Worm (Caenorhabditis elegans): ENCODE measurements around the gene Y51A2B.5.

The Y51A2B.5 gene

DNA sequence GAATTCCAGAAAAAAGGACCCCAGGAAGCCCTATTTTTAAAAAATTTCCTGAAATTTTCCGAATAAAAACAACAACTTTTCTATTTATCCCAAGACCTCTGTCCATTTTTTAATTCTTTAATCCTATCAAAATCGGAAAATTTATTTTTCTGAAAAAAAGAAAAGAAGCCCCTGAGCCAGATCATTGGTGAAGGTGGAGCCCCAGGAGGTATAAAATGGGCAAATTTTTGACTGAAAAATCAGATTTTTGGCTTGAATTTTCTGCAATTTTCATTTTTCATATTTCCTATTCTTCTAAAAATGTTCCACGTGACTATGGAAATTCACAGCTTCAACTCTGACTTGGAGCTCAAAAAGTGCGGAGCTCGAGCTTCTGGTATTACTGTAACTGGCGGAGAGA is 10.3 kb upstream of the Y51A2B.5 start, which contains the start of gene Y51A2B.8:
TSS of gene Y51A2B.8 (plus strand) at position 301 of the 400 bp plus-strand sequence.
- no peak for TF ChIP-seq ceh-28 (tag; optimal IDR thresholded peaks at IDR 0.05)
- TF ChIP-seq unc-62 (GFP tag; optimal IDR thresholded peaks at IDR 0.05) = no peak
- TF ChIP-seq nhr-23 (tag; optimal IDR thresholded peaks at IDR 0.05) = no peak
- TF ChIP-seq ceh-16 (tag; optimal IDR thresholded peaks at IDR 0.05) = no peak
- TF ChIP-seq skn-1 (tag; optimal IDR thresholded peaks at IDR 0.05) = no peak
- no peak for TF ChIP-seq nhr-76 (tag; optimal IDR thresholded peaks at IDR 0.05)
- TF ChIP-seq zag-1 (tag; optimal IDR thresholded peaks at IDR 0.05) = no peak
- no peak for TF ChIP-seq elt-1 (tag; optimal IDR thresholded peaks at IDR 0.05)
- no peak for TF ChIP-seq fkh-10 (GFP tag; optimal IDR thresholded peaks at IDR 0.05)
- TF ChIP-seq aly-2 (tag; optimal IDR thresholded peaks at IDR 0.05) = no peak
- no peak for TF ChIP-seq elt-2 (tag; optimal IDR thresholded peaks at IDR 0.05)
- no peak for TF ChIP-seq ztf-11 (tag; optimal IDR thresholded peaks at IDR 0.05)
- TF ChIP-seq nhr-67 (tag; optimal IDR thresholded peaks at IDR 0.05) = no peak
- TF ChIP-seq pha-4 (tag; optimal IDR thresholded peaks at IDR 0.05) = no peak
- no peak for TF ChIP-seq nfya-1 (tag; optimal IDR thresholded peaks at IDR 0.05; ENCODE audit: insufficient read depth)
- TF ChIP-seq nhr-77 (tag; optimal IDR thresholded peaks at IDR 0.05) = no peak
- TF ChIP-seq snpc-4 (tag; optimal IDR thresholded peaks at IDR 0.05) = no peak
- TF ChIP-seq egl-5 (tag; optimal IDR thresholded peaks at IDR 0.05) = no peak
- TF ChIP-seq nhr-28 (tag; optimal IDR thresholded peaks at IDR 0.05) = no peak

DNA sequence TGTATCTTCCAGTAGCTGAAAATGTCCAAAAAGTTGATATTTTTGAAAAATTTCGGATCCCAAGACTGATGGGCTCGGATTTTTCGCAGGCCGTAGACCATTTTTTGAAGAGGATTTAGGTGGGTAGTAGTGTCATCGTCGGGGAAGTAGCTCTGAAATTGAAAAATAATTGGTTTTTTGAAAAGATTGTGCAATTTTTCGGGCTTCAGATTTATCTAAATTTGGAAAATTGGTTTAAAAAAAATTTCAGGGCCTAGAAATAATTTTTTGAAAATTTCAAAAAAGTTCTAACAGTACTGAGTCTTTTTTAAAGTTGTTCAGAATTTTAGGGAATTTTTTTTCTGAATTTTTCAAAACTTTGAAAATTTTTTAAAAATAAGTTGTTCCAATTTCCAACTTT is 6.5 kb upstream of the Y51A2B.5 start, which contains the start of gene nhr-288:
TSS of gene nhr-288 (minus strand) at position 101 of the 400 bp plus-strand sequence.
- TF ChIP-seq fos-1 (tag; optimal IDR thresholded peaks at IDR 0.05) (no peak), fkh-10 (GFP tag; optimal IDR thresholded peaks at IDR 0.05) (no peak), aly-2 (tag; optimal IDR thresholded peaks at IDR 0.05) (no peak)

DNA sequence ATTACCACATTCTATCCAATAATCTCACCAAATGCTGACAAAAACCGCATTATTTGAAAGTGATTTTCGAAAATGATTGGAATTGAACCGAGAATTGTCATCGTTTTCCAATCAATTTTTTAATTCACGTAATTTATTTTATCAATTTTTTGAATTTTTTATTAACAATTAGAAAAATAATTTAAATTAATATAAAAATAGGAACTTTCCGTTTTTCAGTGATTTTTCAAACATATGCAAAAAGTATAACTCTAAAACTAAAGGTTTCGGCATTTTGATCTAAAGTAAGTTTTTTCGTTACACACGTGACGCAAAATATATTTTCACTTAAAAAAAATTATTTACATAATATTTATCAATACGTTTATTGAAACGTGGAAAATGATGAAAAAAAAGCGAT is 5.1 kb downstream of the Y51A2B.5 start, which contains the start of gene Y51A2B.6:
TSS of gene Y51A2B.6 (minus strand) at position 101 of the 400 bp plus-strand sequence.
- TF ChIP-seq nhr-12 (tag; optimal IDR thresholded peaks at IDR 0.05) (no peak), egl-27 (tag; optimal IDR thresholded peaks at IDR 0.05) (no peak), skn-1 (tag; optimal IDR thresholded peaks at IDR 0.05) (no peak), mdl-1 (tag; optimal IDR thresholded peaks at IDR 0.05) (no peak), ztf-11 (tag; optimal IDR thresholded peaks at IDR 0.05) (no peak), nhr-11 (tag; optimal IDR thresholded peaks at IDR 0.05) (no peak), aly-2 (tag; optimal IDR thresholded peaks at IDR 0.05) (no peak), tbx-2 (tag; optimal IDR thresholded peaks at IDR 0.05) (no peak), lin-15B (tag; optimal IDR thresholded peaks at IDR 0.05) (no peak), nhr-25 (tag; optimal IDR thresholded peaks at IDR 0.05) (no peak), ama-1 (optimal IDR thresholded peaks at IDR 0.05) (no peak), ceh-16 (tag; optimal IDR thresholded peaks at IDR 0.05) (no peak), fkh-10 (GFP tag; optimal IDR thresholded peaks at IDR 0.05) (no peak), daf-12 (tag; optimal IDR thresholded peaks at IDR 0.05) (no peak), nhr-237 (tag; optimal IDR thresholded peaks at IDR 0.05) (no peak), egl-5 (tag; optimal IDR thresholded peaks at IDR 0.05) (no peak), pqm-1 (tag; optimal IDR thresholded peaks at IDR 0.05) (no peak), snpc-4 (tag; optimal IDR thresholded peaks at IDR 0.05) (no peak), pha-4 (tag; optimal IDR thresholded peaks at IDR 0.05) (no peak), ceh-9 (tag; optimal IDR thresholded peaks at IDR 0.05) (no peak)

DNA sequence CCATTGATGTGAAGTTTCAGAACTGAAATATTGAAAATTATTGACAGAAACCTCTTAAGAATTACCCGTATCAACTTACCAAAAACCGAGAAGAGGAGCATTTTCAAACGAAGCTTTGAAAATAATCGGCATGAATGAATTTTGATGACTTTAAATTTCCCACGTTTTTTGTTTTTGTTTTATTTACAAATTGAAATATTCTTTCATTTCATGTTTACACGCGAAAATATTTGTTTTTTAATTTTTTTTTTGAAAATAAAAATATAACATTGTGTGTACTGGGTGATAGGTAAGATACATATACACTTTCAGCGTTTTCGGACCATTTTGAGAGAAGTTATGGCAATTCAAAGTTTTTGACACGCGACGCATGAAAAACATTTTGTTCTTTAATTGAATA is 6.6 kb downstream of the Y51A2B.5 start, which contains the start of gene Y51A2B.9:
TSS of gene Y51A2B.9 (minus strand) at position 101 of the 400 bp plus-strand sequence.
- no peak for TF ChIP-seq snpc-4 (tag; optimal IDR thresholded peaks at IDR 0.05)
- TF ChIP-seq ama-1 (optimal IDR thresholded peaks at IDR 0.05) = no peak
- no peak for TF ChIP-seq nhr-43 (tag; optimal IDR thresholded peaks at IDR 0.05; ENCODE audit: poor library complexity, severe bottlenecking)
- TF ChIP-seq nhr-23 (tag; optimal IDR thresholded peaks at IDR 0.05) = no peak
- TF ChIP-seq elt-3 (tag; optimal IDR thresholded peaks at IDR 0.05) = no peak
- TF ChIP-seq eor-1 (tag; optimal IDR thresholded peaks at IDR 0.05) = no peak
- no peak for TF ChIP-seq daf-12 (tag; optimal IDR thresholded peaks at IDR 0.05)
- TF ChIP-seq ceh-82 (tag; optimal IDR thresholded peaks at IDR 0.05) = no peak
- TF ChIP-seq elt-2 (tag; optimal IDR thresholded peaks at IDR 0.05) = no peak

DNA sequence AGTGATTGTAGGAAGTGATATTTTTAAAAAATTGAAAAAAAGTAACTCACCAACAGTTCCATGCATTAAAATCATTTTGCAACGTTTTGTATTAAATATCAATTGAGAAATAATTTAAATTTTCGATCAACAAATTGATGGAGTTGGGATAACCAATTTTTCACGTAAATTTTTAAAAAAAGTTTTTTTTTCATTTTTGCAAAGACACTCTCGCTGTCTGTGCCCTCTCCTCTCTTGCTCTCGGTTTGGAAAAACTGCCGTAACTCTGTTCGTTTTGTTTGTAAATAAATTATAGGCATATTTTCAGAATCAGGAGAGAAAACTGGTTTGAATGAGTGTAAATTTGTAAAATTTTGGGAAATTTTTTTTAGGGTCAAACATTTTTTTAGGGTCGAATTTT is 8.7 kb downstream of the Y51A2B.5 start, which contains the start of gene Y51A2B.16:
TSS of gene Y51A2B.16 (minus strand) at position 101 of the 400 bp plus-strand sequence.
- no peak for TF ChIP-seq tbx-2 (tag; optimal IDR thresholded peaks at IDR 0.05)
- no peak for TF ChIP-seq ceh-28 (tag; optimal IDR thresholded peaks at IDR 0.05)
- no peak for TF ChIP-seq ZK546.5 (tag; optimal IDR thresholded peaks at IDR 0.05)
- no peak for TF ChIP-seq pha-4 (tag; optimal IDR thresholded peaks at IDR 0.05)
- TF ChIP-seq daf-12 (tag; optimal IDR thresholded peaks at IDR 0.05) = no peak
- TF ChIP-seq unc-62 (GFP tag; optimal IDR thresholded peaks at IDR 0.05) = no peak
